Worm (Caenorhabditis elegans) whole organism, L4/young adult: Measurements from ENCODE around the gene F01D5.6.

Experiments
- dao-5 ChIP-seq: sonication (generic microtip); optimal IDR thresholded peaks from 2 replicates; lab custom pipeline; 2016; ENCODE audit warnings: missing genotype, missing genetic modification characterization, moderate library complexity, missing compliant biosample characterization
- him-1 ChIP-seq: sonication (generic microtip); optimal IDR thresholded peaks from 2 replicates; lab custom pipeline; 2016; ENCODE audit warnings: missing genotype, missing genetic modification reagents, missing genetic modification characterization, missing compliant biosample characterization

ce11 chrII:14053141-14053540, 46.8 kb downstream of the F01D5.6 start:
- no peak for TF ChIP-seq him-1
- TF ChIP-seq dao-5 (tag; lab: Kevin White, UChicago): no peak
